Worm (Caenorhabditis elegans): ENCODE results near the gene irg-6.

ce11 chrIV:12962564-12962963 is 47.8 kb upstream of the irg-6 start, which contains the start of gene F55G11.8:
- TF ChIP-seq cebp-2 (GFP tag; IDR thresholded peaks at IDR 0.05): no peak
- TF ChIP-seq K12H6.12 (tag; optimal IDR thresholded peaks at IDR 0.05): no peak
- no peak for TF ChIP-seq T07F8.4 (tag; optimal IDR thresholded peaks at IDR 0.05)
- no peak for TF ChIP-seq pha-4 (tag; optimal IDR thresholded peaks at IDR 0.05)
- no peak for TF ChIP-seq nhr-90 (tag; optimal IDR thresholded peaks at IDR 0.05)
- TF ChIP-seq bed-1 (GFP tag; IDR thresholded peaks at IDR 0.05): no peak
- TF ChIP-seq ets-4 (GFP tag; optimal IDR thresholded peaks at IDR 0.05): no peak
- TF ChIP-seq F10E7.11 (tag; optimal IDR thresholded peaks at IDR 0.05): no peak
- no peak for TF ChIP-seq madf-3 (GFP tag; IDR thresholded peaks at IDR 0.05)
- TF ChIP-seq Y67H2A.10 (GFP tag; conservative IDR thresholded peaks at IDR 0.05): no peak
- TF ChIP-seq lin-26 (GFP tag; IDR thresholded peaks at IDR 0.05): no peak
- no peak for TF ChIP-seq unc-130 (GFP tag; optimal IDR thresholded peaks at IDR 0.05)
- no peak for TF ChIP-seq F49E8.2 (tag; optimal IDR thresholded peaks at IDR 0.05; ENCODE audit: insufficient read depth)
- TF ChIP-seq efl-1 (GFP tag; optimal IDR thresholded peaks at IDR 0.05): no peak

All from whole organism, young adult.